Worm (Caenorhabditis elegans) whole organism, L3 larva: ENCODE measurements around the gene F10C2.5.
"Not testable (repeated sequence)": the region's sequence is repeated elsewhere in the genome, so short reads cannot be mapped to it uniquely, and the experiment has no call there.

Experiments used
- ZK546.5 ChIP-seq: sonication (generic microtip); optimal IDR thresholded peaks from 2 replicates; lab custom pipeline; 2017; ENCODE audit warnings: missing biosample characterization, missing genetic modification characterization
- ama-1 ChIP-seq: fragments of 150-350 bp; optimal IDR thresholded peaks from 2 replicates; lab custom pipeline; 2018
- ceh-82 ChIP-seq: fragments of 150-350 bp; optimal IDR thresholded peaks from 2 replicates; lab custom pipeline; 2014; ENCODE audit warnings: missing biosample characterization, missing genetic modification characterization
- ceh-9 ChIP-seq: sonication (generic microtip); optimal IDR thresholded peaks from 2 replicates; lab custom pipeline; 2018; ENCODE audit warnings: missing biosample characterization, missing genetic modification characterization
- daf-12 ChIP-seq: fragments of 150-350 bp; optimal IDR thresholded peaks from 2 replicates; lab custom pipeline; 2014; ENCODE audit warnings: missing biosample characterization, missing genetic modification reagents, missing genetic modification characterization
- egl-5 ChIP-seq: fragments of 150-350 bp; optimal IDR thresholded peaks from 2 replicates; lab custom pipeline; 2017; ENCODE audit warnings: missing biosample characterization, missing genetic modification reagents, missing genetic modification characterization, inconsistent platforms
- elt-2 ChIP-seq: sonication (generic microtip); optimal IDR thresholded peaks from 2 replicates; lab custom pipeline; 2016; ENCODE audit warnings: missing genetic modification reagents, mild to moderate bottlenecking, missing genetic modification characterization, missing compliant biosample characterization
- elt-3 ChIP-seq, 3 experiments: fragments of 150-350 bp in 1 of 3; sonication (generic microtip) in 2 of 3; optimal IDR thresholded peaks; 2 replicates in 2 of 3; 4 replicates in 1 of 3; lab custom pipeline; 2014 to 2017; ENCODE audit warnings: missing biosample characterization in 3 of 3, missing genetic modification characterization in 3 of 3
- eor-1 ChIP-seq, 2 experiments: fragments of 150-350 bp; optimal IDR thresholded peaks; 2 replicates each; lab custom pipeline; 2014 to 2018; ENCODE audit warnings: missing biosample characterization in 2 of 2, missing genetic modification characterization in 2 of 2
- fkh-10 ChIP-seq: sonication (generic microtip); optimal IDR thresholded peaks from 2 replicates; lab custom pipeline; 2017; ENCODE audit warnings: missing biosample characterization, missing genetic modification reagents, missing genetic modification characterization
- hmg-11 ChIP-seq: sonication (generic microtip); optimal IDR thresholded peaks from 2 replicates; lab custom pipeline; 2016; ENCODE audit warnings: missing genetic modification characterization, missing compliant biosample characterization
- lin-15B ChIP-seq: fragments of 150-350 bp; optimal IDR thresholded peaks from 2 replicates; lab custom pipeline; 2014; ENCODE audit warnings: missing biosample characterization, missing genetic modification characterization
- lin-39 ChIP-seq: fragments of 150-350 bp; optimal IDR thresholded peaks from 2 replicates; lab custom pipeline; 2018; ENCODE audit warnings: missing biosample characterization, missing genetic modification reagents, missing genetic modification characterization
- lsy-12 ChIP-seq: sonication (generic microtip); optimal IDR thresholded peaks from 2 replicates; lab custom pipeline; 2016; ENCODE audit warnings: mild to moderate bottlenecking, missing genetic modification characterization, missing compliant biosample characterization
- nfya-1 ChIP-seq: sonication (generic microtip); optimal IDR thresholded peaks from 2 replicates; lab custom pipeline; 2017; ENCODE audit warnings: missing genetic modification characterization, mild to moderate bottlenecking, missing compliant biosample characterization, antibody characterized with exemption, moderate library complexity; ENCODE audit not compliant: insufficient read depth
- nhr-12 ChIP-seq: fragments of 150-350 bp; optimal IDR thresholded peaks from 2 replicates; lab custom pipeline; 2014; ENCODE audit warnings: missing biosample characterization, missing genetic modification characterization
- nhr-23 ChIP-seq: fragments of 150-350 bp; optimal IDR thresholded peaks from 2 replicates; lab custom pipeline; 2014; ENCODE audit warnings: missing biosample characterization, missing genetic modification reagents, missing genetic modification characterization
- nhr-25 ChIP-seq: sonication (generic microtip); optimal IDR thresholded peaks from 2 replicates; lab custom pipeline; 2017; ENCODE audit warnings: missing biosample characterization, missing genetic modification characterization
- nhr-28 ChIP-seq: fragments of 150-350 bp; optimal IDR thresholded peaks from 2 replicates; lab custom pipeline; 2014; ENCODE audit warnings: missing biosample characterization, missing genetic modification characterization
- nhr-67 ChIP-seq: fragments of 150-350 bp; optimal IDR thresholded peaks from 2 replicates; lab custom pipeline; 2014; ENCODE audit warnings: missing biosample characterization, missing genetic modification characterization
- nhr-76 ChIP-seq: fragments of 150-350 bp; sonication (generic microtip); optimal IDR thresholded peaks from 5 replicates; lab custom pipeline; 2014; ENCODE audit warnings: missing biosample characterization, missing genetic modification characterization
- pha-4 ChIP-seq: fragments of 150-350 bp; optimal IDR thresholded peaks from 2 replicates; lab custom pipeline; 2014; ENCODE audit warnings: missing biosample characterization, missing genetic modification reagents, missing genetic modification characterization
- pqm-1 ChIP-seq: fragments of 150-350 bp; optimal IDR thresholded peaks from 2 replicates; lab custom pipeline; 2017; ENCODE audit warnings: missing biosample characterization, missing genetic modification characterization, inconsistent platforms
- skn-1 ChIP-seq: fragments of 150-350 bp; optimal IDR thresholded peaks from 2 replicates; lab custom pipeline; 2014; ENCODE audit warnings: missing biosample characterization, missing genetic modification characterization
- snpc-4 ChIP-seq: fragments of 150-350 bp; optimal IDR thresholded peaks from 2 replicates; lab custom pipeline; 2014; ENCODE audit warnings: missing biosample characterization, missing genetic modification characterization
- unc-62 ChIP-seq: fragments of 150-350 bp; sonication (generic microtip); optimal IDR thresholded peaks from 4 replicates; lab custom pipeline; 2014; ENCODE audit warnings: missing biosample characterization, missing genetic modification reagents, missing genetic modification characterization
- zag-1 ChIP-seq: fragments of 150-350 bp; optimal IDR thresholded peaks from 2 replicates; lab custom pipeline; 2014; ENCODE audit warnings: missing biosample characterization, missing genetic modification characterization
- ztf-4 ChIP-seq: fragments of 150-350 bp; optimal IDR thresholded peaks from 2 replicates; lab custom pipeline; 2014; ENCODE audit warnings: missing biosample characterization, missing genetic modification characterization

F10C2.5 gene

DNA sequence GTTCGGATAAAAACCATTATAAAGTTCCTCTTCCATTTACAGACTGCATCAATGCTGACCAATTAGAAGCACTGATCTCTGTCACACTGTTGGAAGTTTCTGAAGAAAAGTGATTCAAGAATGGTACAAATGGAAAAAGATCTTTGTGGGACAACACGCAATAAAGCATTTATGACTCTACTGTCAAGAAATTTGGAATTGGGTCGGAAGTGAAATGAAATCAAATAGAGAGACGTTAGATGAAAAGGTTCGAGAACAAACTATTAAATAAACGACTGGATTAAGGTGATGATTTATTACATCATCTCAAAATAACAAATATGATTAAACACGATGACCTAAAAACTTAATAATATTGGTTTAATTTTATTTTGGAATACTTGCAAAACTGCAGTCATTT, 38.7 kb upstream of the F10C2.5 start, which contains the start of gene F57F5.3:
TSS of gene F57F5.3 (minus strand) at position 101 of the 400 bp plus-strand sequence.
- no peak for TF ChIP-seq ZK546.5 (tag; lab: Kevin White, UChicago)
- TF ChIP-seq ama-1 (lab: Kevin White, UChicago) = no peak
- TF ChIP-seq nhr-76 (tag; lab: Kevin White, UChicago) = no peak
- TF ChIP-seq lin-15B (tag; lab: Kevin White, UChicago) = no peak
- TF ChIP-seq lsy-12 (tag; lab: Kevin White, UChicago) = no peak
- TF ChIP-seq unc-62 (GFP tag; lab: Kevin White, UChicago) = no peak
- TF ChIP-seq nhr-23 (tag; lab: Kevin White, UChicago) = no peak
- TF ChIP-seq nhr-28 (tag; lab: Kevin White, UChicago) = no peak

- TF ChIP-seq elt-2 (tag; lab: Kevin White, UChicago) = peak; percentile 0
- TF ChIP-seq snpc-4 (tag; lab: Kevin White, UChicago) = no peak
- peak in 1 of 3 experiments; percentile 16 for TF ChIP-seq elt-3 (tag; optimal IDR thresholded peaks at IDR 0.05; lab: Kevin White, UChicago)
- no peak for TF ChIP-seq nhr-12
Observed at ce11 chrV:12011686-12012085, 33.5 kb upstream of the F10C2.5 start.

DNA sequence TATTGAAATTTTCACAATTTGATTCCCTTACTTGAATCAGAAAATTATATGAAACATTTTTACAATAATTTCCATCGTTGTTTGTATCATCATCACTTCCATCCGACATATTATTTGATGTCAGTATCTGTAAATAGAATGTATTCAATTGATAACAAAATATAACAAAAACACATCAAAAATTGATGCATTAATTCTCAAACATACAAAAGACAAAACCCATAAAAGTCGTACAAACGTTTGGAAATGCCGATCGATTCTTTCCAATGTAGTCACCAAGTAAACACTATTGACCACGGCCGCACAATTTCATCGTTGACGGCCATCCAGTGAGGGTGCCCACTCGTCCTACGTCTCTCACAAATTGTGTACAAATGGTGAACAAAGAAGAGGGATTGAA, 31.9 kb upstream of the F10C2.5 start, which contains the start of gene add-2:
TSS of gene add-2 (minus strand) at position 109 of the 400 bp plus-strand sequence.
- peak; percentile 50 for TF ChIP-seq pqm-1
- TF ChIP-seq pha-4 (tag; lab: Kevin White, UChicago) = peak; percentile 65
- TF ChIP-seq ceh-82 (tag; lab: Kevin White, UChicago) = no peak
- TF ChIP-seq ceh-9 = no peak
- TF ChIP-seq nhr-23 (tag; lab: Kevin White, UChicago) = no peak
- TF ChIP-seq elt-2 (tag; lab: Kevin White, UChicago) = peak; percentile 52

DNA sequence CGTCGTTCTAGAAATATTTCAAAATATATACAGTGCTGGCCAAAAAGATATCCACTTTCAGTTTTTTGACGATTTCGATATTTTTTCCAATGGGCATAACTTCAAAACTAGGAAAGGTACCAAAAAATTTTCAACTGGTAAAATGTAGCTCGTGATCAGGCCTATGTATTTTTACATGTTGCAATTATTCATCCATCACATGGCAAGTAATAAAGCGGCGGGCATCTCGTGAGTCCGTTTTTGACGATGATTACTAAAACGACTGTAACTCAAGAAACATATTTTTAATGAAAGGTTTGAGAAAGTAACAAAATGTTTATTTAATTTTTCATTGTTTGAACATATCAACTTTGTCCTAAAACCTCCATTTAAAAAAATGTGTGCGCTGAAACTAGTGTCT, 25.2 kb upstream of the F10C2.5 start, which contains the start of gene F10C2.3:
TSS of gene F10C2.3 (plus strand) at position 301 of the 400 bp plus-strand sequence.
- TF ChIP-seq elt-2 (tag; lab: Kevin White, UChicago); eor-1 (tag; optimal IDR thresholded peaks at IDR 0.05; lab: Kevin White, UChicago); nhr-25 (tag; lab: Kevin White, UChicago): not testable (repeated sequence)

DNA sequence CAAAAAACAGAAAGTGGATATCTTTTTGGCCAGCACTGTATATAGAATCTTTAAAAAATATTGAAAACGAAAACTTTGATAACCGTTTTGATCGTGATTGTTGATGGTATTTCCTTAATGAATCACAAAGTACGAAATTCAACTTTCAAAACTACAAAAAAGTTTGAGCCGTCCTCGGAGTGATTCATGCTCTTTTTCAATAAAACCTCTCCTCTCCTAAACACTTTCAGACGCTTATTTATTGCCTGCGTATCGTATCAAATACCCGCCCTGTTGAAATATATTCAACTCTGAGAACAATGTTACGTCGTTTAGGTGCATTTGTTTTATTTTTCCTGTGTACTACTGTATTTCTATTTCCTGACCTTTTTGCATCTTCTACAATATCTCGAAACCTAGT, 24.3 kb upstream of the F10C2.5 start:
- TF ChIP-seq elt-2 (tag; lab: Kevin White, UChicago) (peak; percentile 39), ceh-82 (tag; lab: Kevin White, UChicago) (no peak), pqm-1 (peak; percentile 70), skn-1 (tag; lab: Kevin White, UChicago) (no peak)

DNA sequence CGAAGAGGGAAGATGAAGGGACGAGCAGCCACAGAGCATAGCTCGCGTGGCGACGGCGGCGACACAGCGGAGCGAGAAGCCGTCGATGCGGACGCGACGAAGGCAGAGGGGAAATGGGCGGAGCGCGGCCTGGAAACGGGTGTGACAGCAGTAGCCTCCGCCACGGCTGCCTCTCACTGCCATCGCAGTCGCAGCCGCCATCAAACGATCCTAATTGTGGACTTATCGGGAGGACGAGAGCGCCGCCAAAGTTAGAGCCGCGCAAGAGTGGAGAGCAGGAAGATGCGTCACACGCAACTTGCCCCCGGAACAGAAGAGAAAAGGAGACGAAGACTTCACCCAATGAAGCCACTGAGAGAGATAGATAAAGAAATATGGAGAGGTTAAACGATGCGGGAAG, 21.0 kb upstream of the F10C2.5 start:
- no peak for TF ChIP-seq daf-12 (tag; lab: Kevin White, UChicago)
- TF ChIP-seq hmg-11 (tag; lab: Kevin White, UChicago) = peak; percentile 63
- TF ChIP-seq ztf-4 = no peak
- peak; percentile 12 for TF ChIP-seq snpc-4 (tag; lab: Kevin White, UChicago)
- peak; percentile 17 for TF ChIP-seq egl-5 (tag; lab: Kevin White, UChicago)
- TF ChIP-seq lin-39 (tag; lab: Kevin White, UChicago) = peak; percentile 76
- TF ChIP-seq fkh-10 (GFP tag; lab: Kevin White, UChicago) = peak; percentile 39
- peak; percentile 51 for TF ChIP-seq nfya-1

ce11 chrV:12025683-12026082, 19.5 kb upstream of the F10C2.5 start:
- TF ChIP-seq fkh-10 (GFP tag; lab: Kevin White, UChicago) = peak; percentile 97
- no peak for TF ChIP-seq nhr-67 (tag; lab: Kevin White, UChicago)
- no peak for TF ChIP-seq zag-1
- TF ChIP-seq egl-5 (tag; lab: Kevin White, UChicago) = peak; percentile 36
- peak; percentile 45 for TF ChIP-seq nfya-1
